Worm (Caenorhabditis elegans): ENCODE results near the gene C52G5.2.

The C52G5.2 gene

ce11 chrX:12829055-12829454, 14.1 kb upstream of the C52G5.2 start:
- TF ChIP-seq drap-1 (GFP tag; optimal IDR thresholded peaks at IDR 0.05) = no peak
- TF ChIP-seq M03D4.4 (tag; optimal IDR thresholded peaks at IDR 0.05) = no peak
- TF ChIP-seq ceh-43 (GFP tag; optimal IDR thresholded peaks at IDR 0.05) = no peak
- no peak for TF ChIP-seq tbx-8 (GFP tag; optimal IDR thresholded peaks at IDR 0.05)
- no peak for TF ChIP-seq ham-2 (GFP tag; optimal IDR thresholded peaks at IDR 0.05)
- TF ChIP-seq lin-13 (tag; optimal IDR thresholded peaks at IDR 0.05) = no peak
- TF ChIP-seq ceh-39 (tag; optimal IDR thresholded peaks at IDR 0.05) = no peak
- no peak for TF ChIP-seq bed-3 (GFP tag; optimal IDR thresholded peaks at IDR 0.05)

ce11 chrX:12834848-12835247, 8.3 kb upstream of the C52G5.2 start:
- TF ChIP-seq nhr-12 (tag; optimal IDR thresholded peaks at IDR 0.05) (no peak), blmp-1 (tag; optimal IDR thresholded peaks at IDR 0.05) (no peak), bed-3 (GFP tag; optimal IDR thresholded peaks at IDR 0.05) (no peak), drap-1 (GFP tag; optimal IDR thresholded peaks at IDR 0.05) (no peak), tbx-8 (GFP tag; optimal IDR thresholded peaks at IDR 0.05) (no peak), mep-1 (tag; optimal IDR thresholded peaks at IDR 0.05) (no peak), lin-32 (GFP tag; optimal IDR thresholded peaks at IDR 0.05) (no peak), mab-5 (tag; optimal IDR thresholded peaks at IDR 0.05) (no peak), lsy-2 (tag; optimal IDR thresholded peaks at IDR 0.05) (no peak), ztf-11 (tag; optimal IDR thresholded peaks at IDR 0.05) (no peak), ces-1 (GFP tag; optimal IDR thresholded peaks at IDR 0.05) (no peak), sptf-1 (tag; optimal IDR thresholded peaks at IDR 0.05) (no peak)

- TF ChIP-seq bed-3 (GFP tag; optimal IDR thresholded peaks at IDR 0.05) = peak; percentile 20
- TF ChIP-seq hlh-1 (tag; optimal IDR thresholded peaks at IDR 0.05) = no peak
- no peak for TF ChIP-seq snpc-4 (tag; optimal IDR thresholded peaks at IDR 0.05)
- TF ChIP-seq ceh-39 (tag; optimal IDR thresholded peaks at IDR 0.05) = no peak
- no peak for TF ChIP-seq unc-39 (tag; optimal IDR thresholded peaks at IDR 0.05)
- no peak for TF ChIP-seq pha-4 (tag; optimal IDR thresholded peaks at IDR 0.05)
- peak; percentile 49 for TF ChIP-seq mls-2 (tag; optimal IDR thresholded peaks at IDR 0.05)
- no peak for TF ChIP-seq tbx-8 (GFP tag; optimal IDR thresholded peaks at IDR 0.05)
- no peak for TF ChIP-seq ces-1 (GFP tag; optimal IDR thresholded peaks at IDR 0.05)
- peak; percentile 52 for TF ChIP-seq M03D4.4 (tag; optimal IDR thresholded peaks at IDR 0.05)
- no peak for TF ChIP-seq nhr-28 (tag; optimal IDR thresholded peaks at IDR 0.05)
- TF ChIP-seq elt-1 (tag; optimal IDR thresholded peaks at IDR 0.05; ENCODE audit: borderline replicate concordance, insufficient read depth) = no peak
- TF ChIP-seq drap-1 (GFP tag; optimal IDR thresholded peaks at IDR 0.05) = peak; percentile 66
- TF ChIP-seq lin-32 (GFP tag; optimal IDR thresholded peaks at IDR 0.05) = peak; percentile 17
- TF ChIP-seq unc-62 (GFP tag; optimal IDR thresholded peaks at IDR 0.05) = no peak
- TF ChIP-seq ceh-83 (GFP tag; optimal IDR thresholded peaks at IDR 0.05) = peak; percentile 77
- TF ChIP-seq cnd-1 (tag; optimal IDR thresholded peaks at IDR 0.05) = peak; percentile 66
- TF ChIP-seq ham-2 (GFP tag; optimal IDR thresholded peaks at IDR 0.05) = no peak
- no peak for TF ChIP-seq ceh-43 (GFP tag; optimal IDR thresholded peaks at IDR 0.05)
- TF ChIP-seq nhr-12 (tag; optimal IDR thresholded peaks at IDR 0.05) = no peak
- TF ChIP-seq flh-1 (GFP tag; optimal IDR thresholded peaks at IDR 0.05) = peak; percentile 22
- no peak for TF ChIP-seq blmp-1 (tag; optimal IDR thresholded peaks at IDR 0.05)
- no peak for TF ChIP-seq zip-8 (tag; optimal IDR thresholded peaks at IDR 0.05)
- TF ChIP-seq elt-3 (tag; optimal IDR thresholded peaks at IDR 0.05) = no peak
- no peak for TF ChIP-seq sem-2 (GFP tag; optimal IDR thresholded peaks at IDR 0.05)
- TF ChIP-seq unc-120 (tag; optimal IDR thresholded peaks at IDR 0.05; ENCODE audit: poor library complexity, severe bottlenecking) = peak; percentile 33
- TF ChIP-seq nhr-237 (tag; optimal IDR thresholded peaks at IDR 0.05) = no peak
- no peak for TF ChIP-seq lin-13 (tag; optimal IDR thresholded peaks at IDR 0.05)
- no peak for TF ChIP-seq nhr-76 (tag; optimal IDR thresholded peaks at IDR 0.05)
- no peak for TF ChIP-seq lsy-2 (tag; optimal IDR thresholded peaks at IDR 0.05)
- TF ChIP-seq sptf-1 (tag; optimal IDR thresholded peaks at IDR 0.05) = peak; percentile 39
- no peak for TF ChIP-seq mep-1 (tag; optimal IDR thresholded peaks at IDR 0.05)
- TF ChIP-seq ztf-11 (tag; optimal IDR thresholded peaks at IDR 0.05) = no peak
- no peak for TF ChIP-seq nhr-2 (tag; optimal IDR thresholded peaks at IDR 0.05)
- TF ChIP-seq mab-5 (tag; optimal IDR thresholded peaks at IDR 0.05) = no peak
Observed at ce11 chrX:12843530-12843929, 419 bp downstream of the C52G5.2 start.

ce11 chrX:12844170-12844569, 1.1 kb downstream of the C52G5.2 start:
- no peak for TF ChIP-seq elt-3 (tag; optimal IDR thresholded peaks at IDR 0.05)
- no peak for TF ChIP-seq pha-4 (tag; optimal IDR thresholded peaks at IDR 0.05)
- no peak for TF ChIP-seq ceh-43 (GFP tag; optimal IDR thresholded peaks at IDR 0.05)
- TF ChIP-seq nhr-237 (tag; optimal IDR thresholded peaks at IDR 0.05) = no peak

Data from whole organism, mixed stage, embryonic.